Fruit fly (Drosophila melanogaster) Kc167 (cell line): Measurements from ENCODE around the gene HisRS.

Experiments
- insv ChIP-seq: fragments of >200 bp; optimal IDR thresholded peaks from 3 replicates; lab custom pipeline; 2018; ENCODE audit warnings: missing external identifiers
- ttk ChIP-seq: sonication (Bioruptor generic); optimal IDR thresholded peaks from 2 replicates; lab custom pipeline; 2017; ENCODE audit warnings: missing external identifiers

DNA sequence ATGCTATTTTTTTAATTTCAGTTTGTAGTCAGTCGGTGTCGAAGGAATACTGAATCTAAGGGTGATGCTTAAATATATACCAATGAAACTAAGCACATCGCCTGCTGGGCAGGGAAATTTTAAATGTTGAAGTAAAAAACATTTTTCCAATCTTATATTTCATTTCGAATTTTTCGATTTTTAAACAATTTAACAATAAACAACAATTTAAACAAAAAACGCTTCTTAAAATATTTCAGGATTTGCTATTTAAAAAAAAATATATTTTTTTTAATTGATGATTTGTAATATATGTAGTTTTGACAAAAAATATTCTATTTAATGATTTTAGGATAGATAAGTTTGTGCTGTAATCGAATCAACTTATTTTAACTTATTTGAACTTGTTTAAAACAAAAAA, 461 bp upstream of the HisRS start, which contains the start of gene CG6470:
- TF ChIP-seq insv (lab: Kevin White, UChicago) (no peak), ttk (lab: Kevin White, UChicago) (no peak)
